Worm (Caenorhabditis elegans) whole organism, young adult: ENCODE results near the gene inpp-1.

Source experiments
- B0019.2 ChIP-seq: fragments of 200-800 bp; sonication (Bioruptor generic); conservative IDR thresholded peaks from 2 replicates; pipeline ENCODE4 v1.3.6; 2022; ENCODE audit warnings: missing genetic modification reagents, missing genetic modification characterization, missing compliant biosample characterization
- B0035.1 ChIP-seq: sonication (generic microtip); optimal IDR thresholded peaks from 2 replicates; lab custom pipeline; 2016; ENCODE audit warnings: missing genetic modification characterization, mild to moderate bottlenecking, missing compliant biosample characterization, missing genotype, missing genetic modification reagents
- B0336.3 ChIP-seq: fragments of 200-800 bp; sonication (Bioruptor generic); IDR thresholded peaks from 2 replicates; pipeline ENCODE4 v1.3.6; 2022; ENCODE audit warnings: missing genetic modification characterization, missing compliant biosample characterization
- F23B12.7 ChIP-seq: sonication (generic microtip); optimal IDR thresholded peaks from 2 replicates; lab custom pipeline; 2017; ENCODE audit warnings: missing genetic modification characterization, mild to moderate bottlenecking, missing compliant biosample characterization, antibody characterized with exemption, moderate library complexity; ENCODE audit not compliant: insufficient read depth
- F49E8.2 ChIP-seq: sonication (generic microtip); optimal IDR thresholded peaks from 3 replicates; lab custom pipeline; 2017; ENCODE audit warnings: missing genetic modification characterization, mild to moderate bottlenecking, missing compliant biosample characterization, antibody characterized with exemption, moderate library complexity; ENCODE audit not compliant: insufficient read depth
- F57A8.1 ChIP-seq: fragments of 200-800 bp; sonication (Bioruptor generic); optimal IDR thresholded peaks from 2 replicates; lab custom pipeline; 2018; ENCODE audit warnings: mild to moderate bottlenecking, missing genetic modification characterization, moderate library complexity, missing compliant biosample characterization
- Y79H2A.3 ChIP-seq: fragments of 200-800 bp; sonication (Bioruptor generic); conservative IDR thresholded peaks from 2 replicates; pipeline ENCODE4 v1.3.6; 2022; ENCODE audit warnings: missing genetic modification reagents, missing genetic modification characterization, missing compliant biosample characterization
- athp-1 ChIP-seq: sonication (generic microtip); optimal IDR thresholded peaks from 2 replicates; lab custom pipeline; 2017; ENCODE audit warnings: mild to moderate bottlenecking, missing genetic modification characterization, missing compliant biosample characterization
- bed-2 ChIP-seq: fragments of 200-800 bp; sonication (Bioruptor generic); IDR thresholded peaks from 2 replicates; pipeline ENCODE4 v1.3.6; 2022; ENCODE audit warnings: missing genetic modification reagents, missing genetic modification characterization, missing compliant biosample characterization
- cebp-2 ChIP-seq: fragments of 200-800 bp; sonication (Bioruptor generic); IDR thresholded peaks from 2 replicates; pipeline ENCODE4 v1.3.6; 2022; ENCODE audit warnings: missing genetic modification characterization, missing compliant biosample characterization
- ceh-79 ChIP-seq: sonication (generic microtip); optimal IDR thresholded peaks from 2 replicates; lab custom pipeline; 2017; ENCODE audit warnings: mild to moderate bottlenecking, missing genetic modification characterization, missing compliant biosample characterization
- chd-7 ChIP-seq: sonication (generic microtip); optimal IDR thresholded peaks from 2 replicates; lab custom pipeline; 2016; ENCODE audit warnings: mild to moderate bottlenecking, missing genetic modification characterization, moderate library complexity, missing compliant biosample characterization
- dpff-1 ChIP-seq: sonication (generic microtip); optimal IDR thresholded peaks from 2 replicates; lab custom pipeline; 2017; ENCODE audit warnings: mild to moderate bottlenecking, missing genetic modification characterization, missing compliant biosample characterization
- dpl-1 ChIP-seq: fragments of 150-350 bp; optimal IDR thresholded peaks from 2 replicates; lab custom pipeline; 2014; ENCODE audit warnings: missing biosample characterization, missing genetic modification reagents, missing genetic modification characterization
- ekl-4 ChIP-seq: fragments of 200-800 bp; sonication (Bioruptor generic); IDR thresholded peaks from 2 replicates; pipeline ENCODE4 v1.3.6; 2022; ENCODE audit warnings: missing genetic modification reagents, missing genetic modification characterization, missing compliant biosample characterization
- hlh-12 ChIP-seq: sonication (generic microtip); optimal IDR thresholded peaks from 2 replicates; lab custom pipeline; 2016; ENCODE audit warnings: missing genetic modification characterization, missing compliant biosample characterization
- hmg-1.2 ChIP-seq: fragments of 200-800 bp; sonication (Bioruptor generic); IDR thresholded peaks from 2 replicates; pipeline ENCODE4 v1.3.6; 2022; ENCODE audit warnings: missing genetic modification reagents, missing genetic modification characterization, missing compliant biosample characterization
- lag-1 ChIP-seq: fragments of 200-800 bp; sonication (Bioruptor generic); IDR thresholded peaks from 2 replicates; pipeline ENCODE4 v1.3.6; 2022; ENCODE audit warnings: missing genetic modification reagents, missing genetic modification characterization, missing compliant biosample characterization
- lsy-27 ChIP-seq: sonication (generic microtip); optimal IDR thresholded peaks from 2 replicates; lab custom pipeline; 2017; ENCODE audit warnings: missing genetic modification characterization, mild to moderate bottlenecking, missing compliant biosample characterization, antibody characterized with exemption, missing genotype, borderline replicate concordance; ENCODE audit not compliant: insufficient read depth
- madf-6 ChIP-seq: fragments of 200-800 bp; sonication (Bioruptor generic); IDR thresholded peaks from 2 replicates; pipeline ENCODE4 v1.3.6; 2022; ENCODE audit warnings: missing genetic modification reagents, missing genetic modification characterization, missing compliant biosample characterization
- nfya-2 ChIP-seq: fragments of 200-800 bp; sonication (Bioruptor generic); IDR thresholded peaks from 2 replicates; pipeline ENCODE4 v1.3.6; 2022; ENCODE audit warnings: missing genetic modification reagents, missing genetic modification characterization, missing compliant biosample characterization
- nhr-179 ChIP-seq: sonication (generic microtip); optimal IDR thresholded peaks from 2 replicates; lab custom pipeline; 2016; ENCODE audit warnings: mild to moderate bottlenecking, missing genetic modification characterization, missing compliant biosample characterization
- nhr-80 ChIP-seq: sonication (generic microtip); optimal IDR thresholded peaks from 2 replicates; lab custom pipeline; 2016; ENCODE audit warnings: missing genetic modification characterization, missing compliant biosample characterization
- pbrm-1 ChIP-seq: fragments of 200-800 bp; sonication (Bioruptor generic); IDR thresholded peaks from 2 replicates; pipeline ENCODE4 v1.3.6; 2022; ENCODE audit warnings: missing genetic modification reagents, missing genetic modification characterization, missing compliant biosample characterization
- snpc-4 ChIP-seq, 5 experiments: fragments of 150-350 bp in 1 of 5; sonication (generic microtip) in 4 of 5; optimal IDR thresholded peaks; 2 replicates each; lab custom pipeline; 2014 to 2018; ENCODE audit warnings: missing genetic modification characterization in 5 of 5, missing biosample characterization in 3 of 5, antibody characterized with exemption in 2 of 5, mild to moderate bottlenecking in 2 of 5, missing compliant biosample characterization in 2 of 5, missing genotype in 2 of 5, moderate library complexity in 2 of 5, missing genetic modification reagents in 1 of 5
- tbx-9 ChIP-seq: sonication (generic microtip); optimal IDR thresholded peaks from 2 replicates; lab custom pipeline; 2016; ENCODE audit warnings: borderline replicate concordance, missing genetic modification characterization, inconsistent platforms, missing compliant biosample characterization
- tlf-1 ChIP-seq: fragments of 200-800 bp; sonication (Bioruptor generic); optimal IDR thresholded peaks from 2 replicates; lab custom pipeline; 2018; ENCODE audit warnings: mild to moderate bottlenecking, missing genetic modification characterization, missing compliant biosample characterization
- unc-130 ChIP-seq: sonication (generic microtip); optimal IDR thresholded peaks from 2 replicates; lab custom pipeline; 2016; ENCODE audit warnings: missing genetic modification reagents, missing genetic modification characterization, missing compliant biosample characterization
- zim-3 ChIP-seq: sonication (generic microtip); optimal IDR thresholded peaks from 2 replicates; lab custom pipeline; 2017; ENCODE audit warnings: mild to moderate bottlenecking, missing genetic modification characterization, moderate library complexity, missing compliant biosample characterization
- ztf-22 ChIP-seq: fragments of 200-800 bp; sonication (Bioruptor generic); optimal IDR thresholded peaks from 2 replicates; lab custom pipeline; 2018; ENCODE audit warnings: mild to moderate bottlenecking, missing genetic modification characterization, moderate library complexity, missing compliant biosample characterization
- ztf-25 ChIP-seq: fragments of 200-800 bp; sonication (Bioruptor generic); IDR thresholded peaks from 2 replicates; pipeline ENCODE4 v1.3.6; 2022; ENCODE audit warnings: missing genetic modification reagents, missing genetic modification characterization, missing compliant biosample characterization
- ztf-28 ChIP-seq: fragments of 200-800 bp; sonication (Bioruptor generic); IDR thresholded peaks from 2 replicates; pipeline ENCODE4 v1.3.6; 2022; ENCODE audit warnings: missing genetic modification reagents, missing genetic modification characterization, missing compliant biosample characterization

inpp-1 gene

ce11 chrIV:10777076-10777475 is 3.4 kb upstream of the inpp-1 start:
- TF ChIP-seq ceh-79: no peak
- TF ChIP-seq F57A8.1: peak; percentile 27
- TF ChIP-seq madf-6: peak; percentile 10; the same call in 1 of the 2 replicates

- TF ChIP-seq bed-2: no peak
- TF ChIP-seq chd-7 (tag; lab: Kevin White, UChicago): no peak
- no peak for TF ChIP-seq hlh-12 (tag; lab: Kevin White, UChicago)
- TF ChIP-seq ztf-28 (GFP tag; lab: Robert Waterston, UW): no peak
- TF ChIP-seq ztf-22 (GFP tag; lab: Kevin White, UChicago): no peak
- TF ChIP-seq lag-1 (GFP tag; lab: Robert Waterston, UW): no peak
- no peak for TF ChIP-seq B0035.1 (tag; lab: Kevin White, UChicago)
- TF ChIP-seq dpff-1 (tag; lab: Kevin White, UChicago): no peak
- TF ChIP-seq, all 124 proteins: peak for 0
Measured at ce11 chrIV:10771296-10771695, 2.4 kb downstream of the inpp-1 start.

ce11 chrIV:10769353-10769752 is 4.4 kb downstream of the inpp-1 start, which contains the start of gene T25B9.9:
TSS of gene T25B9.9 (plus strand) at chrIV:10769653.
- TF ChIP-seq athp-1 (tag; lab: Kevin White, UChicago) (no peak), ekl-4 (GFP tag; lab: Robert Waterston, UW) (no peak), cebp-2 (GFP tag; lab: Robert Waterston, UW) (no peak), B0336.3 (no peak), unc-130 (GFP tag; lab: Kevin White, UChicago) (no peak), zim-3 (tag; lab: Kevin White, UChicago) (no peak), B0035.1 (tag; lab: Kevin White, UChicago) (no peak), ztf-25 (GFP tag; lab: Robert Waterston, UW) (no peak), F23B12.7 (tag; lab: Kevin White, UChicago) (no peak), nhr-80 (no peak), B0019.2 (GFP tag; lab: Robert Waterston, UW) (no peak), dpl-1 (GFP tag; lab: Kevin White, UChicago) (no peak), nfya-2 (GFP tag; lab: Robert Waterston, UW) (no peak), tlf-1 (GFP tag; lab: Kevin White, UChicago) (no peak), nhr-179 (tag; lab: Kevin White, UChicago) (no peak)

- no peak for TF ChIP-seq dpff-1 (tag; lab: Kevin White, UChicago)
- TF ChIP-seq lsy-27: no peak
- TF ChIP-seq pbrm-1 (GFP tag; lab: Robert Waterston, UW): no peak
- TF ChIP-seq hmg-1.2 (GFP tag; lab: Robert Waterston, UW): peak; percentile 65; the same call in 1 of the 2 replicates
- no peak for TF ChIP-seq snpc-4 (GFP tag; optimal IDR thresholded peaks at IDR 0.05; lab: Kevin White, UChicago)
- TF ChIP-seq snpc-4 (tag; optimal IDR thresholded peaks at IDR 0.05; lab: Kevin White, UChicago): no peak
- TF ChIP-seq F49E8.2 (tag; lab: Kevin White, UChicago): no peak
- TF ChIP-seq Y79H2A.3 (GFP tag; lab: Robert Waterston, UW): no peak
- no peak for TF ChIP-seq tbx-9 (tag; lab: Kevin White, UChicago)
- TF ChIP-seq, all 124 proteins: peak for 1
Measured at ce11 chrIV:10768146-10768636, 5.5 kb downstream of the inpp-1 start, which contains the start of gene T25B9.8. TSS of gene T25B9.8 (minus strand) at chrIV:10768196.
